Worm (Caenorhabditis elegans) whole organism, L2 larva: ENCODE measurements around the gene C08H9.15.
A peak's percentile ranks its signal among the peaks of the same experiment; 100 is the strongest.

ENCODE experiments used
- F13H6.1 ChIP-seq: sonication (generic microtip); optimal IDR thresholded peaks from 2 replicates; lab custom pipeline; 2016; ENCODE audit warnings: missing genetic modification characterization, missing compliant biosample characterization
- R02D3.7 ChIP-seq: fragments of 150-350 bp; optimal IDR thresholded peaks from 2 replicates; lab custom pipeline; 2014; ENCODE audit warnings: missing biosample characterization, missing genetic modification characterization
- Y55F3AM.14 ChIP-seq: fragments of 200-800 bp; sonication (Bioruptor generic); optimal IDR thresholded peaks from 2 replicates; lab custom pipeline; 2018; ENCODE audit warnings: mild to moderate bottlenecking, missing genetic modification characterization, missing compliant biosample characterization
- alr-1 ChIP-seq: fragments of 150-350 bp; optimal IDR thresholded peaks from 2 replicates; lab custom pipeline; 2014; ENCODE audit warnings: missing biosample characterization, missing genetic modification characterization
- ama-1 ChIP-seq: fragments of 150-350 bp; optimal IDR thresholded peaks from 2 replicates; lab custom pipeline; 2018; ENCODE audit warnings: inconsistent platforms
- ceh-82 ChIP-seq: fragments of 150-350 bp; optimal IDR thresholded peaks from 2 replicates; lab custom pipeline; 2014; ENCODE audit warnings: missing biosample characterization, missing genetic modification characterization
- crh-2 ChIP-seq: sonication (generic microtip); optimal IDR thresholded peaks from 2 replicates; lab custom pipeline; 2017; ENCODE audit warnings: missing biosample characterization, missing genetic modification characterization
- dmd-4 ChIP-seq: sonication (generic microtip); optimal IDR thresholded peaks from 2 replicates; lab custom pipeline; 2017; ENCODE audit warnings: missing biosample characterization, missing genetic modification characterization
- egl-27 ChIP-seq: sonication (generic microtip); optimal IDR thresholded peaks from 3 replicates; lab custom pipeline; 2017; ENCODE audit warnings: missing biosample characterization, missing genetic modification reagents, missing genetic modification characterization
- elt-1 ChIP-seq: fragments of 150-350 bp; optimal IDR thresholded peaks from 2 replicates; lab custom pipeline; 2014; ENCODE audit warnings: missing biosample characterization, missing genetic modification characterization
- elt-3 ChIP-seq: sonication (generic microtip); optimal IDR thresholded peaks from 2 replicates; lab custom pipeline; 2017; ENCODE audit warnings: missing biosample characterization, missing genetic modification characterization
- fos-1 ChIP-seq: fragments of 150-350 bp; optimal IDR thresholded peaks from 2 replicates; lab custom pipeline; 2014; ENCODE audit warnings: missing biosample characterization, missing genetic modification characterization
- lin-11 ChIP-seq: fragments of 150-350 bp; sonication (generic microtip); optimal IDR thresholded peaks from 2 replicates; lab custom pipeline; 2014; ENCODE audit warnings: missing biosample characterization, missing genetic modification characterization, inconsistent platforms, mixed read lengths
- lin-39 ChIP-seq: fragments of 150-350 bp; optimal IDR thresholded peaks from 2 replicates; lab custom pipeline; 2014; ENCODE audit warnings: missing biosample characterization, missing genetic modification reagents, missing genetic modification characterization
- nhr-129 ChIP-seq: fragments of 150-350 bp; optimal IDR thresholded peaks from 2 replicates; lab custom pipeline; 2014; ENCODE audit warnings: missing biosample characterization, missing genetic modification characterization
- nhr-23 ChIP-seq: fragments of 150-350 bp; optimal IDR thresholded peaks from 2 replicates; lab custom pipeline; 2014; ENCODE audit warnings: missing biosample characterization, missing genetic modification reagents, missing genetic modification characterization
- nhr-237 ChIP-seq: fragments of 150-350 bp; optimal IDR thresholded peaks from 2 replicates; lab custom pipeline; 2014; ENCODE audit warnings: missing biosample characterization, missing genetic modification characterization
- nhr-25 ChIP-seq: fragments of 150-350 bp; sonication (generic microtip); optimal IDR thresholded peaks from 3 replicates; lab custom pipeline; 2014; ENCODE audit warnings: missing biosample characterization, missing genetic modification characterization
- nhr-6 ChIP-seq: fragments of 150-350 bp; optimal IDR thresholded peaks from 2 replicates; lab custom pipeline; 2014; ENCODE audit warnings: missing biosample characterization, missing genetic modification characterization
- peb-1 ChIP-seq: fragments of 150-350 bp; optimal IDR thresholded peaks from 2 replicates; lab custom pipeline; 2014; ENCODE audit warnings: missing biosample characterization, missing genetic modification characterization
- sem-4 ChIP-seq: fragments of 150-350 bp; optimal IDR thresholded peaks from 2 replicates; lab custom pipeline; 2014; ENCODE audit warnings: missing biosample characterization, missing genetic modification reagents, missing genetic modification characterization
- skn-1 ChIP-seq: sonication (generic microtip); optimal IDR thresholded peaks from 2 replicates; lab custom pipeline; 2017; ENCODE audit warnings: missing biosample characterization, missing genetic modification characterization
- sma-3 ChIP-seq: sonication (generic microtip); optimal IDR thresholded peaks from 2 replicates; lab custom pipeline; 2016; ENCODE audit warnings: missing genetic modification reagents, missing genetic modification characterization, missing compliant biosample characterization
- sma-9 ChIP-seq, 2 experiments: fragments of 150-350 bp in 1 of 2; sonication (generic microtip) in 1 of 2; optimal IDR thresholded peaks; 2 replicates each; lab custom pipeline; 2014 to 2016; ENCODE audit warnings: missing genetic modification characterization in 2 of 2, mild to moderate bottlenecking in 1 of 2, missing biosample characterization in 1 of 2, missing compliant biosample characterization in 1 of 2, missing genetic modification reagents in 1 of 2, moderate library complexity in 1 of 2
- unc-39 ChIP-seq: fragments of 150-350 bp; optimal IDR thresholded peaks from 2 replicates; lab custom pipeline; 2014; ENCODE audit warnings: missing biosample characterization, missing genetic modification characterization
- unc-55 ChIP-seq: fragments of 150-350 bp; sonication (generic microtip); optimal IDR thresholded peaks from 3 replicates; lab custom pipeline; 2014; ENCODE audit warnings: missing biosample characterization, missing genetic modification reagents, missing genetic modification characterization
- unc-62 ChIP-seq: fragments of 150-350 bp; optimal IDR thresholded peaks from 2 replicates; lab custom pipeline; 2014; ENCODE audit warnings: missing biosample characterization, missing genetic modification reagents, missing genetic modification characterization
- zag-1 ChIP-seq: fragments of 150-350 bp; optimal IDR thresholded peaks from 2 replicates; lab custom pipeline; 2014; ENCODE audit warnings: missing biosample characterization, missing genetic modification characterization
- ztf-1 ChIP-seq: fragments of 200-800 bp; sonication (Bioruptor generic); conservative IDR thresholded peaks from 2 replicates; pipeline ENCODE4 v1.3.6; 2022; ENCODE audit warnings: missing genetic modification characterization, missing compliant biosample characterization
- ztf-4 ChIP-seq: fragments of 150-350 bp; optimal IDR thresholded peaks from 2 replicates; lab custom pipeline; 2014; ENCODE audit warnings: missing biosample characterization, missing genetic modification characterization

The C08H9.15 gene

DNA sequence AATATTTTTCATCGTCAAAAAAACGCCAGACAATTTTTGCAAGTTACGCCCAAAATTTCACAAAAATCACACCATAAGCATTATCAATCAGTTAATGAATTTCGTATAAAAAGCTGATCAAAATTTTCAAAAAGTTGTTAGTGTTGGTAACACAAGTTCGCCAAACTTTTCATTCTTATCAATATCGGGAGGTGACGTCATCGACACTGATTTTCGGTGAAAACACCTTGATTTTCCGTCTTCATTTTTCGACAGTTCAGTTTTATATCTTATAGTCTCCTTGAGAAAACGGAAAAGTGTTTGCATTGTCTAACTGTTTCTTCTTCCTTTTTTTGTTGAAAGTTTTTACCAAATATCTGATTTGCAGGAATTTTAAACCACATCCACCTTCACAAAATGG is at the start of gene C08H9.15:
TSS of gene C08H9.15 (plus strand) at position 368 of the 400 bp plus-strand sequence.
- TF ChIP-seq unc-62 (GFP tag; lab: Kevin White, UChicago): no peak
- TF ChIP-seq dmd-4 (tag; lab: Kevin White, UChicago): no peak
- no peak for TF ChIP-seq nhr-129
- TF ChIP-seq unc-55 (GFP tag; lab: Kevin White, UChicago): no peak
- TF ChIP-seq sma-3: peak; percentile 64
- TF ChIP-seq nhr-25 (tag; lab: Kevin White, UChicago): peak; percentile 31
- TF ChIP-seq skn-1 (tag; lab: Kevin White, UChicago): no peak
- TF ChIP-seq egl-27: no peak
- no peak for TF ChIP-seq unc-39 (tag; lab: Kevin White, UChicago)
- TF ChIP-seq ama-1 (lab: Kevin White, UChicago): no peak
- TF ChIP-seq elt-3: no peak

DNA sequence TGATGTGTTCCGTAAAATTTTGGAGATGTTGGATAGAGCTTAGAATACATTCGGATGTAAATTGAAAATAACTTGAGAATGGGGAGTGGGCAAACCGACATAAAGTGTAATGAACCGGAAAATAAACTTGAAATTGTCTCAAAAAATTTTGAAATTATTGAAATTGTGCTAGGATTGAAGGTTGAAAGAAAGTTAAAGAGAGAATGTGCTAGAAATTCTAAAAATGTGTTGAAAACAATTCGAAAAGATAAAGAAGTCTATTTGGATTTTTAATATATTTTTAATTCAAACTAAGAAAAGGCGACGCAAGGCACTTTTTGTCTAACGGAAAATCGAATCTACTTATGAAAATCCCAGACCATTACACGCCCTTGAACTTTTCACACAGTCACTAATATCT is 47.1 kb upstream of the C08H9.15 start, which contains the start of gene ZK938.3:
TSS of gene ZK938.3 (minus strand) at position 101 of the 400 bp plus-strand sequence.
- TF ChIP-seq nhr-23 (tag; lab: Kevin White, UChicago) (no peak), ceh-82 (no peak), skn-1 (tag; lab: Kevin White, UChicago) (no peak), ama-1 (lab: Kevin White, UChicago) (no peak), alr-1 (tag; lab: Kevin White, UChicago) (no peak), nhr-6 (tag; lab: Kevin White, UChicago) (no peak), ztf-1 (GFP tag; lab: Robert Waterston, UW) (no peak), elt-1 (tag; lab: Kevin White, UChicago) (no peak), lin-39 (tag; lab: Kevin White, UChicago) (no peak), F13H6.1 (tag; lab: Kevin White, UChicago) (no peak), ztf-4 (tag; lab: Kevin White, UChicago) (no peak), sma-9 (GFP tag; optimal IDR thresholded peaks at IDR 0.05; lab: Kevin White, UChicago) (no peak), sma-9 (tag; optimal IDR thresholded peaks at IDR 0.05; lab: Kevin White, UChicago) (no peak), Y55F3AM.14 (GFP tag; lab: Kevin White, UChicago) (no peak), zag-1 (tag; lab: Kevin White, UChicago) (no peak), unc-39 (tag; lab: Kevin White, UChicago) (no peak), R02D3.7 (no peak)

ce11 chrII:9834921-9835320 is 46.1 kb upstream of the C08H9.15 start, which contains the start of gene arrd-5:
arrd-5 (plus strand) TSS chrII:9835221.
- TF ChIP-seq sem-4 (tag; lab: Kevin White, UChicago): no peak
- no peak for TF ChIP-seq ama-1 (lab: Kevin White, UChicago)
- no peak for TF ChIP-seq sma-9 (GFP tag; optimal IDR thresholded peaks at IDR 0.05; lab: Kevin White, UChicago)
- no peak for TF ChIP-seq sma-9 (tag; optimal IDR thresholded peaks at IDR 0.05; lab: Kevin White, UChicago)
- TF ChIP-seq peb-1 (tag; lab: Kevin White, UChicago): no peak

- TF ChIP-seq nhr-23 (tag; lab: Kevin White, UChicago): no peak
- no peak for TF ChIP-seq zag-1 (tag; lab: Kevin White, UChicago)
- TF ChIP-seq elt-3: no peak
- TF ChIP-seq nhr-237 (tag; lab: Kevin White, UChicago): no peak
- no peak for TF ChIP-seq alr-1 (tag; lab: Kevin White, UChicago)
- TF ChIP-seq lin-39 (tag; lab: Kevin White, UChicago): no peak
- no peak for TF ChIP-seq crh-2 (tag; lab: Kevin White, UChicago)
- TF ChIP-seq elt-1 (tag; lab: Kevin White, UChicago): no peak
- no peak for TF ChIP-seq ztf-1 (GFP tag; lab: Robert Waterston, UW)
- TF ChIP-seq, all 48 proteins: peak for 0
These were observed 45.0 kb upstream of the C08H9.15 start for ce11 chrII:9835958-9836357.

ce11 chrII:9838260-9838935 is 42.6 kb upstream of the C08H9.15 start, which contains the start of gene arrd-4:
arrd-4 (minus strand) TSS chrII:9838310.
- peak; percentile 6 for TF ChIP-seq lin-11 (tag; lab: Kevin White, UChicago)
- no peak for TF ChIP-seq fos-1 (tag; lab: Kevin White, UChicago)
- TF ChIP-seq nhr-25 (tag; lab: Kevin White, UChicago): no peak
